Worm (Caenorhabditis elegans): Measurements from ENCODE around the gene col-166.

ce11 chrX:6240640-6241033 lies 39.2 kb upstream of the col-166 start, which contains the start of gene got-2.2:
- TF ChIP-seq snpc-4 (tag; optimal IDR thresholded peaks at IDR 0.05) = no peak
- peak; percentile 21 for TF ChIP-seq nhr-77 (tag; optimal IDR thresholded peaks at IDR 0.05)
- TF ChIP-seq lsy-2 (tag; optimal IDR thresholded peaks at IDR 0.05) = no peak
- TF ChIP-seq nhr-28 (tag; optimal IDR thresholded peaks at IDR 0.05) = peak; percentile 66
- TF ChIP-seq pha-4 (GFP tag; IDR thresholded peaks at IDR 0.05) = no peak
- TF ChIP-seq pha-4 (tag; optimal IDR thresholded peaks at IDR 0.05) = no peak
